Worm (Caenorhabditis elegans): Measurements from ENCODE around the gene T11G6.5.

Gene T11G6.5

DNA sequence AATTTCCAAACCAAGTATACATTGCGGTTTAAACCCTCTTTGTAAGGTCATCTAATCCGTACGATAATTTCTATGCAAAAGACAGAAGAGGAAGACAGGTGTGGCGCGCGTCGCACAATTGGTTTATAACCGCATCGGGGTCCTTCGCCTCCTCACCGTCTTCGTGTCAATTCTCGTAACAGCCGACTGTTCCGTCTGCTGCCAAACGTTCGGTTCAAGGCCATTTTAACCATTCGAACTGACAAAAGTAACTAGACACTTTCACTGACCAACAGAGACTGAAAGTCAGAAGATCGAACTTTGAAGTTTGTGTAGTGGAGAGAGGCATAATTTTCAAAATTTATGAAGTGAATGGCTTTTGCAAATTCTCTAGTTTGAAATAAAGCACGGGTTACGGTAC lies 26.6 kb downstream of the T11G6.5 start:
- TF ChIP-seq F13H6.1 (tag; optimal IDR thresholded peaks at IDR 0.05) (no peak), blmp-1 (tag; optimal IDR thresholded peaks at IDR 0.05; ENCODE audit: insufficient read depth) (peak; percentile 84), nhr-129 (tag; optimal IDR thresholded peaks at IDR 0.05) (no peak), sma-3 (GFP tag; optimal IDR thresholded peaks at IDR 0.05) (no peak), nhr-25 (tag; optimal IDR thresholded peaks at IDR 0.05) (peak; percentile 57), egl-27 (tag; optimal IDR thresholded peaks at IDR 0.05) (no peak), mab-5 (tag; optimal IDR thresholded peaks at IDR 0.05) (no peak)

DNA sequence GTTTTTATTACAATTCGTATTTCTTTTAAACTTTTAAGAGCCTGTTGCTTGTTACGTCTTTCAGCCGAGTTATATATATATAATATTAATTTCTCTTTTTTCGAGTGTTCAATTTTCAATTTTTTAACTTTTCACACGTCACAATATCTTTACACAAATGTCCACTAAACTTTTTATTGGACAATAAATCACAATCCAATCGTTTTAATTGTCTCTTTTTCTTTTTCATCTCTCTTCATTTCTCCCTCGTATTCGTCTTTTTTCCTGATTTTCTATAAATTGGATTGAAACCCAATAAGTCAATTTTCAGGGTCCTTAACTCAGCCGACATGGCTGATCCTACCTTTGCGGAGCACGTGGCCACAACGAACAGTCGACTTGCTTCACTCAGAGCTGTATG lies 30.5 kb downstream of the T11G6.5 start, which contains the start of gene miz-1:
Gene miz-1 (plus strand): TSS at position 301 of the 400 bp plus-strand sequence.
- no peak for TF ChIP-seq C34F6.9 (tag; optimal IDR thresholded peaks at IDR 0.05)
- no peak for TF ChIP-seq F13H6.1 (tag; optimal IDR thresholded peaks at IDR 0.05)
- no peak for TF ChIP-seq nhr-129 (tag; optimal IDR thresholded peaks at IDR 0.05)
- no peak for TF ChIP-seq unc-39 (tag; optimal IDR thresholded peaks at IDR 0.05)
- no peak for TF ChIP-seq lsy-2 (tag; optimal IDR thresholded peaks at IDR 0.05)
- no peak for TF ChIP-seq elt-1 (tag; optimal IDR thresholded peaks at IDR 0.05)
- no peak for TF ChIP-seq nhr-11 (tag; optimal IDR thresholded peaks at IDR 0.05)
- TF ChIP-seq unc-55 (GFP tag; optimal IDR thresholded peaks at IDR 0.05): no peak
- TF ChIP-seq nhr-6 (tag; optimal IDR thresholded peaks at IDR 0.05): no peak
- TF ChIP-seq dmd-4 (tag; optimal IDR thresholded peaks at IDR 0.05): no peak
- TF ChIP-seq lin-39 (tag; optimal IDR thresholded peaks at IDR 0.05): no peak
- no peak for TF ChIP-seq peb-1 (tag; optimal IDR thresholded peaks at IDR 0.05)
- TF ChIP-seq nhr-10 (tag; optimal IDR thresholded peaks at IDR 0.05): no peak
- TF ChIP-seq ztf-11 (tag; optimal IDR thresholded peaks at IDR 0.05): no peak

DNA sequence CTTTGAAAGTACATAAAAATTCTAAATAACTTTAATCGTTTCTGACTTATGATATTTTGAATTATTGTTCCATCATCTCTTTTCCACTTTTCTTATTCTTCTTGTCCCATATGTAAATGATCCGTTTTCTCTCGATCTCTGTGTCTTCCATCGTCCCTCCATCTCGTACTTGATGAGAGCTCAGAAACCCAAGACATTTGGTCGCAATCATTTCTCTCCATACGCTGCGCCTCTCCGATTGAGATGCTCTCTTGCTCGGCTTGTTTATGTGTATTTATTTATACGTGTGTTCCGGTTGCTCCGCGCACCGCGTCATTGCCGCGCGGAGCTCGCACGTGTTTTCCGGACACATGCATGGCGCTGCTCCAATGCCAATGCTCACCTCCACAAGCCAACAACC lies 31.2 kb downstream of the T11G6.5 start:
- TF ChIP-seq nhr-129 (tag; optimal IDR thresholded peaks at IDR 0.05) (no peak), nhr-23 (tag; optimal IDR thresholded peaks at IDR 0.05) (no peak), zag-1 (tag; optimal IDR thresholded peaks at IDR 0.05) (no peak), alr-1 (tag; optimal IDR thresholded peaks at IDR 0.05) (no peak), fos-1 (tag; optimal IDR thresholded peaks at IDR 0.05) (no peak), nhr-25 (tag; optimal IDR thresholded peaks at IDR 0.05) (no peak), dmd-4 (tag; optimal IDR thresholded peaks at IDR 0.05) (no peak), nhr-237 (tag; optimal IDR thresholded peaks at IDR 0.05) (no peak), lsy-2 (tag; optimal IDR thresholded peaks at IDR 0.05) (no peak), ztf-1 (GFP tag; conservative IDR thresholded peaks at IDR 0.05) (no peak), ztf-11 (tag; optimal IDR thresholded peaks at IDR 0.05) (no peak)

DNA sequence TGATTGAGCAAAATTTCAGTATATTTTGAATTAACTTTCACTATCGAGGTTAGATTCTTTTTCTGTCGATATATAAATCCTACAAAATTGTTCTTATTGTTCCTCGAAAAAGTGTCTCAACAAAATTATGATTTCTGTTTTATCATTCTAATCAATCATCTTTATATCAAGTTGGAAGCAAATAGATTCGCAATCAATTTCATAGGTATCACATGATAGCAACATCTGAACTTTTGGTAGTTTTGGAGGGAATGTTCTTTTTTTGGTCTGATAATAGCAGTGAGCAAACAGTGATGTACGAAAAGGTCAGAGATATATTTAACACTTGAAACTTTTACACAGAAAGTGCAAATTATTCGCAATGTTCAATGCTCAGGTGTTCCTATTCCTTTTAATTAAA lies 31.7 kb downstream of the T11G6.5 start:
- TF ChIP-seq unc-39 (tag; optimal IDR thresholded peaks at IDR 0.05) (no peak), nhr-21 (tag; optimal IDR thresholded peaks at IDR 0.05) (no peak), sma-9 (GFP tag; optimal IDR thresholded peaks at IDR 0.05) (peak; percentile 63), sma-9 (tag; optimal IDR thresholded peaks at IDR 0.05) (no peak), unc-55 (GFP tag; optimal IDR thresholded peaks at IDR 0.05) (no peak), elt-1 (tag; optimal IDR thresholded peaks at IDR 0.05) (no peak), C34F6.9 (tag; optimal IDR thresholded peaks at IDR 0.05) (no peak), ceh-16 (tag; optimal IDR thresholded peaks at IDR 0.05) (no peak), ama-1 (optimal IDR thresholded peaks at IDR 0.05) (no peak), sem-4 (tag; optimal IDR thresholded peaks at IDR 0.05) (no peak), nhr-10 (tag; optimal IDR thresholded peaks at IDR 0.05) (no peak), peb-1 (tag; optimal IDR thresholded peaks at IDR 0.05) (no peak), crh-2 (tag; optimal IDR thresholded peaks at IDR 0.05) (peak; percentile 30), gmeb-1 (tag; optimal IDR thresholded peaks at IDR 0.05) (peak; percentile 23), lin-11 (tag; optimal IDR thresholded peaks at IDR 0.05) (no peak), F13H6.1 (tag; optimal IDR thresholded peaks at IDR 0.05) (peak; percentile 5), fos-1 (tag; optimal IDR thresholded peaks at IDR 0.05) (peak; percentile 62), elt-3 (tag; optimal IDR thresholded peaks at IDR 0.05) (no peak), nhr-12 (tag; optimal IDR thresholded peaks at IDR 0.05) (no peak), ZK546.5 (tag; optimal IDR thresholded peaks at IDR 0.05) (no peak)

DNA sequence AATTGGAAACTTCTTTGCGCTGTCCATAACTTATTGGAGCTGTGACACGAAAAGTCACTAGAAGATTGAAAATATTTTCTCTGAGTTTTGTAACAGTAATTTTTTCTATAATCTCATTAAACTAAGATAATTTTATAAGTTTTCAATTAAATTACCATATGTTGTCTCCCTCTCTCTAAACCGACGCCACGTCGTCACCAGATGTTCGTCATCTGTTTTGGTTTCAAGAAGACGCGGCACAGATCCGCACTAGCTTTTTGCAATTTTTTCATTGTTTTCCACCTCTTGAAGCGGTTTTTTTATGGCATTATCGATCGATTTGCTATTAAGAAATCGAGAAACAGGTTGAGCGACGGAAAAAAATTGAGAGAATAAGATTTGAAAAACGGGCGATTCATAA lies 38.6 kb downstream of the T11G6.5 start:
- no peak for TF ChIP-seq sma-3 (GFP tag; optimal IDR thresholded peaks at IDR 0.05)
- TF ChIP-seq sem-4 (tag; optimal IDR thresholded peaks at IDR 0.05): no peak
- TF ChIP-seq nhr-6 (tag; optimal IDR thresholded peaks at IDR 0.05): no peak

Data from whole organism, L2 larva.